Worm (Caenorhabditis elegans): ENCODE measurements around the gene C06C3.10.

DNA sequence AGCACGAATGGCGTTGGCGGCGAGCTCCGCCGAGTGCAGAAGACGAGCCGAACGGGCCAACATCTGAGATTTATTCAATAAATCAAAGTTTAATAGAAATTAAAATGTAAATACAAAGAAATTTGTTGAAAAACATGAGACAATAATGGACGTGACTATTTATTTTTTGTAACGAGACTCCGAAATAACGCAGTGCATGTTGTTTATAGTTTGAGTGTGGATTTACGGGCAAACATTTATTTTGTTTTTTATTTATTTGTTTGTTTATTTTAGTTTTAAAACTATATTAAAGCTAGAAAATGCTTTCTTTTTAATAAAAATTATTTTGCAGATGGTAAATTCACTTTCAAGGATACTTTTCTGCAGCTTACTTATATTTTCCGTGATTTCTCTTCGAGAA, 24.4 kb downstream of the C06C3.10 start, which contains the start of the genes sdhb-1 and cup-15:
- no peak for TF ChIP-seq elt-1 (tag; optimal IDR thresholded peaks at IDR 0.05)
- peak; percentile 57 for TF ChIP-seq unc-55 (GFP tag; optimal IDR thresholded peaks at IDR 0.05)
- no peak for TF ChIP-seq lin-13 (GFP tag; optimal IDR thresholded peaks at IDR 0.05)
- TF ChIP-seq nhr-23 (tag; optimal IDR thresholded peaks at IDR 0.05), result no peak
- TF ChIP-seq nhr-11 (tag; optimal IDR thresholded peaks at IDR 0.05), result no peak
